Worm (Caenorhabditis elegans) whole organism, L4 larva: ENCODE data around the gene srw-26.
A peak's percentile ranks its signal among the peaks of the same experiment; 100 is the strongest.

Experiments
- T20F7.1 ChIP-seq: fragments of 200-800 bp; sonication (Bioruptor generic); optimal IDR thresholded peaks from 2 replicates; lab custom pipeline; 2018; ENCODE audit warnings: mild to moderate bottlenecking, missing genetic modification characterization, missing compliant biosample characterization
- ceh-28 ChIP-seq: fragments of 150-350 bp; optimal IDR thresholded peaks from 2 replicates; lab custom pipeline; 2014; ENCODE audit warnings: missing biosample characterization, missing genetic modification reagents, missing genetic modification characterization
- daf-16 ChIP-seq, 3 experiments: sonication (generic microtip); optimal IDR thresholded peaks; 2 replicates each; lab custom pipeline; 2016 to 2017; ENCODE audit warnings: missing genetic modification characterization in 3 of 3, missing genetic modification reagents in 3 of 3, mild to moderate bottlenecking in 2 of 3, missing compliant biosample characterization in 2 of 3, missing biosample characterization in 1 of 3, moderate library complexity in 1 of 3
- dmd-6 ChIP-seq: fragments of 200-800 bp; sonication (Bioruptor generic); IDR thresholded peaks from 2 replicates; pipeline ENCODE4 v1.3.6; 2022; ENCODE audit warnings: missing genetic modification reagents, missing genetic modification characterization, missing compliant biosample characterization
- dmd-9 ChIP-seq: fragments of 200-800 bp; sonication (Bioruptor generic); IDR thresholded peaks from 2 replicates; pipeline ENCODE4 v1.3.6; 2022; ENCODE audit warnings: missing genetic modification reagents, missing genetic modification characterization, missing compliant biosample characterization
- dve-1 ChIP-seq: sonication (generic microtip); optimal IDR thresholded peaks from 2 replicates; lab custom pipeline; 2017; ENCODE audit warnings: antibody characterized with exemption, mild to moderate bottlenecking, missing genetic modification characterization, missing compliant biosample characterization; ENCODE audit not compliant: insufficient read depth
- egl-43 ChIP-seq: fragments of 200-800 bp; sonication (Bioruptor generic); IDR thresholded peaks from 2 replicates; pipeline ENCODE4 v1.3.6; 2022; ENCODE audit warnings: missing genetic modification reagents, missing genetic modification characterization, missing compliant biosample characterization
- hlh-11 ChIP-seq: fragments of 200-800 bp; sonication (Bioruptor generic); optimal IDR thresholded peaks from 2 replicates; lab custom pipeline; 2018; ENCODE audit warnings: mild to moderate bottlenecking, missing genetic modification characterization, missing compliant biosample characterization
- hlh-30 ChIP-seq: sonication (generic microtip); optimal IDR thresholded peaks from 2 replicates; lab custom pipeline; 2017; ENCODE audit warnings: antibody characterized with exemption, mild to moderate bottlenecking, missing genetic modification characterization, missing compliant biosample characterization; ENCODE audit not compliant: insufficient read depth
- hmg-1.1 ChIP-seq: fragments of 200-800 bp; sonication (Bioruptor generic); IDR thresholded peaks from 2 replicates; pipeline ENCODE4 v1.3.6; 2022; ENCODE audit warnings: missing genetic modification reagents, missing genetic modification characterization, missing compliant biosample characterization
- lin-29 ChIP-seq: fragments of 200-800 bp; sonication (Bioruptor generic); IDR thresholded peaks from 2 replicates; pipeline ENCODE4 v1.3.6; 2022; ENCODE audit warnings: missing genetic modification reagents, missing genetic modification characterization, missing compliant biosample characterization
- mdl-1 ChIP-seq, 2 experiments: fragments of 150-350 bp in 1 of 2; sonication (generic microtip) in 1 of 2; optimal IDR thresholded peaks; 2 replicates each; lab custom pipeline; 2014 to 2017; ENCODE audit warnings: missing biosample characterization in 2 of 2, missing genetic modification characterization in 2 of 2
- mxl-3 ChIP-seq: fragments of 200-800 bp; sonication (Bioruptor generic); optimal IDR thresholded peaks from 2 replicates; lab custom pipeline; 2018; ENCODE audit warnings: mild to moderate bottlenecking, missing genetic modification characterization, missing compliant biosample characterization
- nhr-28 ChIP-seq: fragments of 150-350 bp; optimal IDR thresholded peaks from 2 replicates; lab custom pipeline; 2014; ENCODE audit warnings: missing biosample characterization, missing genetic modification characterization
- nhr-6 ChIP-seq: fragments of 150-350 bp; optimal IDR thresholded peaks from 2 replicates; lab custom pipeline; 2014; ENCODE audit warnings: missing biosample characterization, missing genetic modification characterization
- nhr-77 ChIP-seq: fragments of 150-350 bp; optimal IDR thresholded peaks from 2 replicates; lab custom pipeline; 2014; ENCODE audit warnings: missing biosample characterization, missing genetic modification characterization
- php-3 ChIP-seq: fragments of 200-800 bp; sonication (Bioruptor generic); IDR thresholded peaks from 2 replicates; pipeline ENCODE4 v1.3.6; 2022; ENCODE audit warnings: missing genetic modification reagents, missing genetic modification characterization, missing compliant biosample characterization
- pqm-1 ChIP-seq: sonication (generic microtip); optimal IDR thresholded peaks from 2 replicates; lab custom pipeline; 2017; ENCODE audit warnings: missing biosample characterization, missing genetic modification characterization
- unc-62 ChIP-seq, 3 experiments: fragments of 150-350 bp in 1 of 3; sonication (generic microtip); optimal IDR thresholded peaks in 2 of 3; peaks in 1 of 3; 1 replicate in 1 of 3; 2 replicates in 2 of 3; lab custom pipeline; 2014 to 2017; ENCODE audit warnings: missing biosample characterization in 3 of 3, missing genetic modification characterization in 3 of 3, missing genetic modification reagents in 3 of 3, missing genotype in 1 of 3

srw-26 gene

ce11 chrV:15887708-15888295, 44.5 kb downstream of the srw-26 start:
- TF ChIP-seq nhr-77 (tag; lab: Kevin White, UChicago) (peak; percentile 32), hlh-11 (tag; lab: Kevin White, UChicago) (peak; percentile 79), mdl-1 (tag; optimal IDR thresholded peaks at IDR 0.05; lab: Kevin White, UChicago) (peak in 1 of 2 experiments; percentile 29), T20F7.1 (GFP tag; lab: Kevin White, UChicago) (no peak), dmd-9 (GFP tag; lab: Robert Waterston, UW) (no peak), dmd-6 (GFP tag; lab: Robert Waterston, UW) (peak; percentile 86), egl-43 (GFP tag; lab: Robert Waterston, UW) (no peak), php-3 (GFP tag; lab: Robert Waterston, UW) (peak; percentile 60; the same call in 1 of the 2 replicates), pqm-1 (tag; lab: Kevin White, UChicago) (peak; percentile 84), dve-1 (tag; lab: Kevin White, UChicago) (peak; percentile 48), hlh-30 (tag; lab: Kevin White, UChicago) (peak; percentile 49), daf-16 (GFP tag; optimal IDR thresholded peaks at IDR 0.05; lab: Kevin White, UChicago) (no peak), daf-16 (tag; optimal IDR thresholded peaks at IDR 0.05; lab: Kevin White, UChicago) (peak; percentile 87), nhr-28 (peak; percentile 82), lin-29 (no peak), ceh-28 (tag; lab: Kevin White, UChicago) (no peak), nhr-6 (tag; lab: Kevin White, UChicago) (no peak), mxl-3 (peak; percentile 48)

- TF ChIP-seq hmg-1.1, result no peak
- TF ChIP-seq nhr-28, result peak; percentile 3
These were observed 46.3 kb downstream of the srw-26 start, which contains the start of gene T06C12.9 for ce11 chrV:15885967-15886366. T06C12.9 (minus strand) TSS chrV:15886067.

ce11 chrV:15884698-15885097, 47.6 kb downstream of the srw-26 start, which contains the start of gene oac-42:
oac-42 (minus strand) TSS chrV:15884798.
- TF ChIP-seq unc-62 (GFP tag; optimal IDR thresholded peaks at IDR 0.05 in 1 of 2; lab: Kevin White, UChicago), result peak in 1 of 2 experiments; percentile 57
- no peak for TF ChIP-seq unc-62 (tag; optimal IDR thresholded peaks at IDR 0.05; lab: Kevin White, UChicago)
- no peak for TF ChIP-seq pqm-1 (tag; lab: Kevin White, UChicago)
